Worm (Caenorhabditis elegans) whole organism, L2 larva: ENCODE data around the gene F47B8.8.

Experiments used
- C34F6.9 ChIP-seq: fragments of 150-350 bp; optimal IDR thresholded peaks from 2 replicates; lab custom pipeline; 2014; ENCODE audit warnings: missing biosample characterization, missing genetic modification characterization
- F13H6.1 ChIP-seq: sonication (generic microtip); optimal IDR thresholded peaks from 2 replicates; lab custom pipeline; 2016; ENCODE audit warnings: missing genetic modification characterization, missing compliant biosample characterization
- R02D3.7 ChIP-seq: fragments of 150-350 bp; optimal IDR thresholded peaks from 2 replicates; lab custom pipeline; 2014; ENCODE audit warnings: missing biosample characterization, missing genetic modification characterization
- Y55F3AM.14 ChIP-seq: fragments of 200-800 bp; sonication (Bioruptor generic); optimal IDR thresholded peaks from 2 replicates; lab custom pipeline; 2018; ENCODE audit warnings: mild to moderate bottlenecking, missing genetic modification characterization, missing compliant biosample characterization
- ZK546.5 ChIP-seq: sonication (generic microtip); optimal IDR thresholded peaks from 2 replicates; lab custom pipeline; 2017; ENCODE audit warnings: missing biosample characterization, missing genetic modification characterization
- alr-1 ChIP-seq: fragments of 150-350 bp; optimal IDR thresholded peaks from 2 replicates; lab custom pipeline; 2014; ENCODE audit warnings: missing biosample characterization, missing genetic modification characterization
- aly-2 ChIP-seq: fragments of 150-350 bp; optimal IDR thresholded peaks from 2 replicates; lab custom pipeline; 2014; ENCODE audit warnings: missing biosample characterization, missing genetic modification characterization
- ama-1 ChIP-seq: fragments of 150-350 bp; optimal IDR thresholded peaks from 2 replicates; lab custom pipeline; 2018; ENCODE audit warnings: inconsistent platforms
- blmp-1 ChIP-seq: sonication (generic microtip); optimal IDR thresholded peaks from 2 replicates; lab custom pipeline; 2017; ENCODE audit warnings: missing genetic modification characterization, mild to moderate bottlenecking, missing compliant biosample characterization, antibody characterized with exemption, moderate library complexity; ENCODE audit not compliant: insufficient read depth
- ceh-16 ChIP-seq: fragments of 150-350 bp; optimal IDR thresholded peaks from 2 replicates; lab custom pipeline; 2014; ENCODE audit warnings: missing biosample characterization, missing genetic modification characterization
- ceh-82 ChIP-seq: fragments of 150-350 bp; optimal IDR thresholded peaks from 2 replicates; lab custom pipeline; 2014; ENCODE audit warnings: missing biosample characterization, missing genetic modification characterization
- crh-2 ChIP-seq: sonication (generic microtip); optimal IDR thresholded peaks from 2 replicates; lab custom pipeline; 2017; ENCODE audit warnings: missing biosample characterization, missing genetic modification characterization
- dmd-4 ChIP-seq: sonication (generic microtip); optimal IDR thresholded peaks from 2 replicates; lab custom pipeline; 2017; ENCODE audit warnings: missing biosample characterization, missing genetic modification characterization
- egl-27 ChIP-seq: sonication (generic microtip); optimal IDR thresholded peaks from 3 replicates; lab custom pipeline; 2017; ENCODE audit warnings: missing biosample characterization, missing genetic modification reagents, missing genetic modification characterization
- elt-1 ChIP-seq: fragments of 150-350 bp; optimal IDR thresholded peaks from 2 replicates; lab custom pipeline; 2014; ENCODE audit warnings: missing biosample characterization, missing genetic modification characterization
- elt-3 ChIP-seq: sonication (generic microtip); optimal IDR thresholded peaks from 2 replicates; lab custom pipeline; 2017; ENCODE audit warnings: missing biosample characterization, missing genetic modification characterization
- fos-1 ChIP-seq: fragments of 150-350 bp; optimal IDR thresholded peaks from 2 replicates; lab custom pipeline; 2014; ENCODE audit warnings: missing biosample characterization, missing genetic modification characterization
- gmeb-1 ChIP-seq: fragments of 150-350 bp; optimal IDR thresholded peaks from 2 replicates; lab custom pipeline; 2014; ENCODE audit warnings: missing biosample characterization, missing genetic modification characterization
- lin-11 ChIP-seq: fragments of 150-350 bp; sonication (generic microtip); optimal IDR thresholded peaks from 2 replicates; lab custom pipeline; 2014; ENCODE audit warnings: missing biosample characterization, missing genetic modification characterization, inconsistent platforms, mixed read lengths
- lin-13 ChIP-seq: fragments of 150-350 bp; optimal IDR thresholded peaks from 2 replicates; lab custom pipeline; 2014; ENCODE audit warnings: missing biosample characterization, missing genetic modification reagents, missing genetic modification characterization
- lin-39 ChIP-seq: fragments of 150-350 bp; optimal IDR thresholded peaks from 2 replicates; lab custom pipeline; 2014; ENCODE audit warnings: missing biosample characterization, missing genetic modification reagents, missing genetic modification characterization
- lsy-2 ChIP-seq, 2 experiments: fragments of 150-350 bp in 1 of 2; sonication (generic microtip) in 1 of 2; optimal IDR thresholded peaks; 2 replicates each; lab custom pipeline; 2014 to 2017; ENCODE audit warnings: missing biosample characterization in 2 of 2, missing genetic modification characterization in 2 of 2
- mab-5 ChIP-seq: fragments of 150-350 bp; optimal IDR thresholded peaks from 2 replicates; lab custom pipeline; 2014; ENCODE audit warnings: missing biosample characterization, missing genetic modification characterization
- mbf-1 ChIP-seq: sonication (generic microtip); optimal IDR thresholded peaks from 2 replicates; lab custom pipeline; 2017; ENCODE audit warnings: missing biosample characterization, missing genetic modification characterization
- mdl-1 ChIP-seq, 2 experiments: fragments of 150-350 bp in 1 of 2; sonication (generic microtip) in 1 of 2; optimal IDR thresholded peaks; 2 replicates each; lab custom pipeline; 2017; ENCODE audit warnings: missing biosample characterization in 2 of 2, missing genetic modification characterization in 2 of 2
- nhr-10 ChIP-seq: sonication (generic microtip); optimal IDR thresholded peaks from 2 replicates; lab custom pipeline; 2017; ENCODE audit warnings: missing biosample characterization, missing genetic modification characterization
- nhr-11 ChIP-seq: fragments of 150-350 bp; optimal IDR thresholded peaks from 2 replicates; lab custom pipeline; 2014; ENCODE audit warnings: missing biosample characterization, missing genetic modification characterization
- nhr-12 ChIP-seq: fragments of 150-350 bp; optimal IDR thresholded peaks from 2 replicates; lab custom pipeline; 2014; ENCODE audit warnings: missing biosample characterization, missing genetic modification characterization
- nhr-129 ChIP-seq: fragments of 150-350 bp; optimal IDR thresholded peaks from 2 replicates; lab custom pipeline; 2014; ENCODE audit warnings: missing biosample characterization, missing genetic modification characterization
- nhr-21 ChIP-seq: fragments of 150-350 bp; optimal IDR thresholded peaks from 2 replicates; lab custom pipeline; 2014; ENCODE audit warnings: missing biosample characterization, missing genetic modification characterization
- nhr-23 ChIP-seq: fragments of 150-350 bp; optimal IDR thresholded peaks from 2 replicates; lab custom pipeline; 2014; ENCODE audit warnings: missing biosample characterization, missing genetic modification reagents, missing genetic modification characterization
- nhr-237 ChIP-seq: fragments of 150-350 bp; optimal IDR thresholded peaks from 2 replicates; lab custom pipeline; 2014; ENCODE audit warnings: missing biosample characterization, missing genetic modification characterization
- nhr-25 ChIP-seq: fragments of 150-350 bp; sonication (generic microtip); optimal IDR thresholded peaks from 3 replicates; lab custom pipeline; 2014; ENCODE audit warnings: missing biosample characterization, missing genetic modification characterization
- nhr-6 ChIP-seq: fragments of 150-350 bp; optimal IDR thresholded peaks from 2 replicates; lab custom pipeline; 2014; ENCODE audit warnings: missing biosample characterization, missing genetic modification characterization
- nhr-77 ChIP-seq: fragments of 150-350 bp; optimal IDR thresholded peaks from 2 replicates; lab custom pipeline; 2014; ENCODE audit warnings: missing biosample characterization, missing genetic modification characterization
- peb-1 ChIP-seq: fragments of 150-350 bp; optimal IDR thresholded peaks from 2 replicates; lab custom pipeline; 2014; ENCODE audit warnings: missing biosample characterization, missing genetic modification characterization
- sem-4 ChIP-seq: fragments of 150-350 bp; optimal IDR thresholded peaks from 2 replicates; lab custom pipeline; 2014; ENCODE audit warnings: missing biosample characterization, missing genetic modification reagents, missing genetic modification characterization
- skn-1 ChIP-seq: sonication (generic microtip); optimal IDR thresholded peaks from 2 replicates; lab custom pipeline; 2017; ENCODE audit warnings: missing biosample characterization, missing genetic modification characterization
- sma-3 ChIP-seq: sonication (generic microtip); optimal IDR thresholded peaks from 2 replicates; lab custom pipeline; 2016; ENCODE audit warnings: missing genetic modification reagents, missing genetic modification characterization, missing compliant biosample characterization
- sma-9 ChIP-seq, 2 experiments: fragments of 150-350 bp in 1 of 2; sonication (generic microtip) in 1 of 2; optimal IDR thresholded peaks; 2 replicates each; lab custom pipeline; 2014 to 2016; ENCODE audit warnings: missing genetic modification characterization in 2 of 2, mild to moderate bottlenecking in 1 of 2, missing biosample characterization in 1 of 2, missing compliant biosample characterization in 1 of 2, missing genetic modification reagents in 1 of 2, moderate library complexity in 1 of 2
- snpc-4 ChIP-seq: fragments of 150-350 bp; optimal IDR thresholded peaks from 2 replicates; lab custom pipeline; 2014; ENCODE audit warnings: missing biosample characterization, missing genetic modification characterization
- unc-39 ChIP-seq: fragments of 150-350 bp; optimal IDR thresholded peaks from 2 replicates; lab custom pipeline; 2014; ENCODE audit warnings: missing biosample characterization, missing genetic modification characterization
- unc-55 ChIP-seq: fragments of 150-350 bp; sonication (generic microtip); optimal IDR thresholded peaks from 3 replicates; lab custom pipeline; 2014; ENCODE audit warnings: missing biosample characterization, missing genetic modification reagents, missing genetic modification characterization
- unc-62 ChIP-seq: fragments of 150-350 bp; optimal IDR thresholded peaks from 2 replicates; lab custom pipeline; 2014; ENCODE audit warnings: missing biosample characterization, missing genetic modification reagents, missing genetic modification characterization
- zag-1 ChIP-seq: fragments of 150-350 bp; optimal IDR thresholded peaks from 2 replicates; lab custom pipeline; 2014; ENCODE audit warnings: missing biosample characterization, missing genetic modification characterization
- ztf-1 ChIP-seq: fragments of 200-800 bp; sonication (Bioruptor generic); conservative IDR thresholded peaks from 2 replicates; pipeline ENCODE4 v1.3.6; 2022; ENCODE audit warnings: missing genetic modification characterization, missing compliant biosample characterization
- ztf-11 ChIP-seq: sonication (generic microtip); optimal IDR thresholded peaks from 2 replicates; lab custom pipeline; 2017; ENCODE audit warnings: missing biosample characterization, missing genetic modification characterization
- ztf-4 ChIP-seq: fragments of 150-350 bp; optimal IDR thresholded peaks from 2 replicates; lab custom pipeline; 2014; ENCODE audit warnings: missing biosample characterization, missing genetic modification characterization

The F47B8.8 gene

DNA sequence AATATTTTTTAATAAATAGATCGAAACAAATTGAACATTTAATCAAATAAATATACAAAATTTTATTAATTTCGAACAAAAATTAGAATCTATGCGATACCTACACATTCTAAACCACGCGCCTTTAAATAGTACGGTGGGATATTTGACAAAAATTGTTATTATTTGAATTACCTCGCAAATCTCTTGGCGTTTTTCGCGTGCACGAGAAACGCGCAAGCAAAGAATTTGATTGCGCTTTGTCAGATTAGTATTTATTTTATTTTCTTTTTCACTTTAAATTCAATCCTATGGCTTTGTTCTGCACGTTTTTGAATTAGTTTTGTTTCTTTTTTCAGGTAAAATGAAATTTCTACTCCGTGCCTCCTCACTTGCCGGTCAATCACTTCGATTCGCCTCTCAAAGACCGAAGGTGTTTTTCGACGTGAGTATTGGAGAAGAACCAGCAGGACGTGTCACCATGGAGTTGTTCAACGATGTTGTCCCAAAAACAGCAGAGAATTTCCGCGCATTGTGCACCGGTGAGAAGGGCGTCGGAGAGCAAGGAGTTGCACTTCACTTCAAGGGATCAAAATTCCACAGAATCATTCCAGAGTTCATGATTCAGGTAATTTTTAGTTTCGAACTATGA is 24.3 kb downstream of the F47B8.8 start, which contains the start of gene cyn-1:
Gene cyn-1, plus strand, starts transcription at position 339 of the 631 bp plus-strand sequence.
- TF ChIP-seq ceh-82 (tag; lab: Kevin White, UChicago) (no peak), nhr-23 (tag; lab: Kevin White, UChicago) (no peak), zag-1 (tag; lab: Kevin White, UChicago) (no peak), Y55F3AM.14 (GFP tag; lab: Kevin White, UChicago) (no peak), nhr-6 (tag; lab: Kevin White, UChicago) (no peak), aly-2 (no peak), egl-27 (tag; lab: Kevin White, UChicago) (peak; percentile 46), blmp-1 (tag; lab: Kevin White, UChicago) (no peak), sma-9 (GFP tag; optimal IDR thresholded peaks at IDR 0.05; lab: Kevin White, UChicago) (peak; percentile 86), sma-9 (tag; optimal IDR thresholded peaks at IDR 0.05; lab: Kevin White, UChicago) (no peak), nhr-25 (tag; lab: Kevin White, UChicago) (peak; percentile 87), gmeb-1 (tag; lab: Kevin White, UChicago) (peak; percentile 98), peb-1 (tag; lab: Kevin White, UChicago) (no peak), fos-1 (tag; lab: Kevin White, UChicago) (peak; percentile 48), ztf-4 (no peak), ZK546.5 (no peak), mdl-1 (tag; optimal IDR thresholded peaks at IDR 0.05; lab: Kevin White, UChicago) (peak in 1 of 2 experiments; percentile 26), F13H6.1 (tag; lab: Kevin White, UChicago) (peak; percentile 80), skn-1 (no peak), lin-11 (tag; lab: Kevin White, UChicago) (peak; percentile 15), unc-62 (GFP tag; lab: Kevin White, UChicago) (no peak), dmd-4 (tag; lab: Kevin White, UChicago) (no peak), nhr-129 (tag; lab: Kevin White, UChicago) (peak; percentile 69), R02D3.7 (tag; lab: Kevin White, UChicago) (peak; percentile 49), ama-1 (lab: Kevin White, UChicago) (peak; percentile 78), sem-4 (tag; lab: Kevin White, UChicago) (peak; percentile 52), mab-5 (tag; lab: Kevin White, UChicago) (peak; percentile 60), nhr-237 (no peak), elt-3 (tag; lab: Kevin White, UChicago) (no peak), sma-3 (peak; percentile 80), elt-1 (tag; lab: Kevin White, UChicago) (no peak), nhr-21 (tag; lab: Kevin White, UChicago) (peak; percentile 73), C34F6.9 (tag; lab: Kevin White, UChicago) (peak; percentile 92), unc-55 (GFP tag; lab: Kevin White, UChicago) (peak; percentile 88), ztf-1 (GFP tag; lab: Robert Waterston, UW) (no peak), mbf-1 (tag; lab: Kevin White, UChicago) (no peak), snpc-4 (tag; lab: Kevin White, UChicago) (peak; percentile 82), alr-1 (tag; lab: Kevin White, UChicago) (no peak), nhr-12 (no peak), ztf-11 (no peak), nhr-77 (no peak), nhr-10 (no peak), unc-39 (tag; lab: Kevin White, UChicago) (no peak), lin-13 (peak; percentile 81), ceh-16 (tag; lab: Kevin White, UChicago) (peak; percentile 32), lin-39 (tag; lab: Kevin White, UChicago) (no peak), lsy-2 (tag; optimal IDR thresholded peaks at IDR 0.05; lab: Kevin White, UChicago) (peak; percentile 81 to 93), nhr-11 (no peak), crh-2 (tag; lab: Kevin White, UChicago) (peak; percentile 80)
